Fruit fly (Drosophila melanogaster) whole organism, embryonic: Measurements from ENCODE around the gene cv-c.
A peak's percentile ranks its signal among the peaks of the same experiment; 100 is the strongest.

Source experiments
- BEAF-32 ChIP-seq: fragments of 200-800 bp; sonication (Bioruptor generic); optimal IDR thresholded peaks from 3 replicates; lab custom pipeline; 2017; ENCODE audit warnings: missing biosample characterization, missing genetic modification characterization, mild to moderate bottlenecking, moderate library complexity, missing genetic modification reagents
- CG10366 ChIP-seq: fragments of 200-800 bp; sonication (Bioruptor generic); IDR thresholded peaks from 2 replicates; pipeline ENCODE4 v1.3.6; 2022; ENCODE audit warnings: missing biosample characterization, missing genetic modification characterization
- CG10543 ChIP-seq: fragments of 200-800 bp; sonication (Bioruptor generic); optimal IDR thresholded peaks from 3 replicates; lab custom pipeline; 2017; ENCODE audit warnings: missing biosample characterization, mild to moderate bottlenecking, missing genetic modification characterization, moderate library complexity
- CG10654 ChIP-seq: fragments of 200-800 bp; sonication (Bioruptor generic); optimal IDR thresholded peaks from 2 replicates; lab custom pipeline; 2016; ENCODE audit warnings: missing biosample characterization, missing genetic modification characterization
- CG12155 ChIP-seq: fragments of 200-800 bp; sonication (Bioruptor generic); optimal IDR thresholded peaks from 3 replicates; lab custom pipeline; 2016; ENCODE audit warnings: missing biosample characterization, missing genetic modification characterization
- CG15479 ChIP-seq: fragments of 200-800 bp; sonication (Bioruptor generic); optimal IDR thresholded peaks from 3 replicates; lab custom pipeline; 2019; ENCODE audit warnings: missing biosample characterization, mild to moderate bottlenecking, missing genetic modification characterization, moderate library complexity
- CG15514 ChIP-seq: fragments of 200-800 bp; sonication (Bioruptor generic); optimal IDR thresholded peaks from 3 replicates; lab custom pipeline; 2017; ENCODE audit warnings: missing biosample characterization, missing genetic modification characterization, mild to moderate bottlenecking, moderate library complexity, missing genetic modification reagents
- CG15601 ChIP-seq: fragments of 200-800 bp; sonication (Bioruptor generic); optimal IDR thresholded peaks from 3 replicates; lab custom pipeline; 2019; ENCODE audit warnings: missing biosample characterization, mild to moderate bottlenecking, missing genetic modification characterization, moderate library complexity
- CG1603 ChIP-seq: fragments of 200-800 bp; sonication (Bioruptor generic); optimal IDR thresholded peaks from 2 replicates; lab custom pipeline; 2019; ENCODE audit warnings: missing biosample characterization, mild to moderate bottlenecking, missing genetic modification characterization, moderate library complexity
- CG17568 ChIP-seq: fragments of 200-800 bp; sonication (Bioruptor generic); optimal IDR thresholded peaks from 2 replicates; lab custom pipeline; 2018; ENCODE audit warnings: missing biosample characterization, mild to moderate bottlenecking, missing genetic modification characterization, moderate library complexity
- CG17802 ChIP-seq: fragments of 200-800 bp; sonication (Bioruptor generic); optimal IDR thresholded peaks from 2 replicates; lab custom pipeline; 2018; ENCODE audit warnings: missing biosample characterization, mild to moderate bottlenecking, missing genetic modification characterization, moderate library complexity
- CG1832 ChIP-seq: fragments of 200-800 bp; sonication (Bioruptor generic); optimal IDR thresholded peaks from 2 replicates; lab custom pipeline; 2017; ENCODE audit warnings: missing biosample characterization, mild to moderate bottlenecking, missing genetic modification characterization, inconsistent platforms
- CG18764 ChIP-seq: fragments of 200-800 bp; sonication (Bioruptor generic); optimal IDR thresholded peaks from 3 replicates; lab custom pipeline; 2016; ENCODE audit warnings: missing biosample characterization, missing genetic modification characterization
- CG3065 ChIP-seq: fragments of 200-800 bp; sonication (Bioruptor generic); optimal IDR thresholded peaks from 2 replicates; lab custom pipeline; 2016; ENCODE audit warnings: missing biosample characterization, missing genetic modification characterization
- CG31388 ChIP-seq: fragments of 200-800 bp; sonication (Bioruptor generic); optimal IDR thresholded peaks from 2 replicates; lab custom pipeline; 2016; ENCODE audit warnings: missing biosample characterization, missing genetic modification characterization
- CG34422 ChIP-seq: fragments of 200-800 bp; sonication (Bioruptor generic); IDR thresholded peaks from 3 replicates; pipeline ENCODE4 v1.3.6; 2022; ENCODE audit warnings: missing biosample characterization, missing genetic modification characterization
- CG3726 ChIP-seq: fragments of 200-800 bp; sonication (Bioruptor generic); IDR thresholded peaks from 3 replicates; pipeline ENCODE4, ENCODE4 v1.3.6; 2022; ENCODE audit warnings: missing biosample characterization, missing genetic modification characterization
- CG42726 ChIP-seq: fragments of 200-800 bp; sonication (Bioruptor generic); IDR thresholded peaks from 2 replicates; pipeline ENCODE4 v1.3.6; 2022; ENCODE audit warnings: missing biosample characterization, missing genetic modification characterization; ENCODE audit not compliant: partially characterized antibody
- CG4730 ChIP-seq: fragments of 200-800 bp; sonication (Bioruptor generic); IDR thresholded peaks from 2 replicates; pipeline ENCODE4 v1.3.6; 2022; ENCODE audit warnings: missing biosample characterization, missing genetic modification characterization
- CG5245 ChIP-seq: fragments of 200-800 bp; sonication (Bioruptor generic); optimal IDR thresholded peaks from 3 replicates; lab custom pipeline; 2016; ENCODE audit warnings: missing biosample characterization, missing genetic modification characterization
- CG6689 ChIP-seq: fragments of 200-800 bp; sonication (Bioruptor generic); IDR thresholded peaks from 2 replicates; pipeline ENCODE4 v1.3.6; 2022; ENCODE audit warnings: missing biosample characterization, missing genetic modification characterization
- CG9797 ChIP-seq: fragments of 200-800 bp; sonication (Bioruptor generic); optimal IDR thresholded peaks from 3 replicates; lab custom pipeline; 2018; ENCODE audit warnings: missing biosample characterization, mild to moderate bottlenecking, missing genetic modification characterization
- CTCF ChIP-seq: fragments of 200-800 bp; sonication (Bioruptor generic); optimal IDR thresholded peaks from 2 replicates; lab custom pipeline; 2017; ENCODE audit warnings: missing biosample characterization, mild to moderate bottlenecking, missing genetic modification characterization, moderate library complexity
- Ets97D ChIP-seq: fragments of 200-800 bp; sonication (Bioruptor generic); optimal IDR thresholded peaks from 3 replicates; lab custom pipeline; 2016; ENCODE audit warnings: missing biosample characterization, missing genetic modification characterization
- Fer1 ChIP-seq: fragments of 200-800 bp; sonication (Bioruptor generic); optimal IDR thresholded peaks from 2 replicates; lab custom pipeline; 2017; ENCODE audit warnings: missing biosample characterization, mild to moderate bottlenecking, missing genetic modification characterization
- HmgD ChIP-seq: fragments of 200-800 bp; sonication (Bioruptor generic); optimal IDR thresholded peaks from 3 replicates; lab custom pipeline; 2016; ENCODE audit warnings: missing biosample characterization, missing genetic modification characterization
- HmgZ ChIP-seq: fragments of 200-800 bp; sonication (Bioruptor generic); optimal IDR thresholded peaks from 2 replicates; lab custom pipeline; 2018; ENCODE audit warnings: missing biosample characterization, mild to moderate bottlenecking, missing genetic modification characterization
- Hmx ChIP-seq: fragments of 200-800 bp; sonication (Bioruptor generic); optimal IDR thresholded peaks from 2 replicates; lab custom pipeline; 2016; ENCODE audit warnings: missing biosample characterization, missing genetic modification characterization
- NC2α ChIP-seq: fragments of 200-800 bp; sonication (Bioruptor generic); optimal IDR thresholded peaks from 2 replicates; lab custom pipeline; 2016; ENCODE audit warnings: missing biosample characterization, missing genetic modification characterization
- Nf-YC ChIP-seq: fragments of 200-800 bp; optimal IDR thresholded peaks from 3 replicates; lab custom pipeline; 2019; ENCODE audit warnings: missing biosample characterization, mild to moderate bottlenecking, missing genetic modification characterization, moderate library complexity
- PHDP ChIP-seq: fragments of 200-800 bp; sonication (Bioruptor generic); optimal IDR thresholded peaks from 3 replicates; lab custom pipeline; 2018; ENCODE audit warnings: missing biosample characterization, mild to moderate bottlenecking, missing genetic modification characterization, moderate library complexity
- Rx ChIP-seq: fragments of 200-800 bp; sonication (Bioruptor generic); IDR thresholded peaks from 2 replicates; pipeline ENCODE4 v1.3.6; 2022; ENCODE audit warnings: missing biosample characterization, missing genetic modification characterization
- br ChIP-seq: fragments of >200 bp; optimal IDR thresholded peaks from 2 replicates; lab custom pipeline; 2017
- bsh ChIP-seq, 2 experiments: fragments of 200-800 bp; sonication (Bioruptor generic); optimal IDR thresholded peaks; 2 replicates each; lab custom pipeline; 2017 to 2018; ENCODE audit warnings: mild to moderate bottlenecking in 2 of 2, missing biosample characterization in 2 of 2, missing genetic modification characterization in 2 of 2, moderate library complexity in 1 of 2
- cad ChIP-seq: fragments of >200 bp; optimal IDR thresholded peaks from 2 replicates; lab custom pipeline; 2017; ENCODE audit warnings: missing biosample characterization, missing genetic modification characterization
- caup ChIP-seq: fragments of 200-800 bp; sonication (Bioruptor generic); optimal IDR thresholded peaks from 3 replicates; lab custom pipeline; 2017; ENCODE audit warnings: missing biosample characterization, mild to moderate bottlenecking, missing genetic modification characterization, moderate library complexity; ENCODE audit not compliant: severe bottlenecking
- crc ChIP-seq: fragments of 200-800 bp; sonication (Bioruptor generic); optimal IDR thresholded peaks from 2 replicates; lab custom pipeline; 2016; ENCODE audit warnings: missing biosample characterization, missing genetic modification characterization
- gce ChIP-seq: fragments of 200-800 bp; sonication (Bioruptor generic); IDR thresholded peaks from 3 replicates; pipeline ENCODE4 v1.3.6; 2022; ENCODE audit warnings: missing biosample characterization, missing genetic modification characterization
- ham ChIP-seq: fragments of 200-800 bp; sonication (Bioruptor generic); IDR thresholded peaks from 2 replicates; pipeline ENCODE4 v1.3.6; 2022; ENCODE audit warnings: missing biosample characterization, missing genetic modification characterization
- ind ChIP-seq: fragments of 200-800 bp; sonication (Bioruptor generic); optimal IDR thresholded peaks from 3 replicates; lab custom pipeline; 2016; ENCODE audit warnings: missing biosample characterization, missing genetic modification characterization
- kay ChIP-seq: fragments of 200-800 bp; sonication (Bioruptor generic); optimal IDR thresholded peaks from 2 replicates; lab custom pipeline; 2016; ENCODE audit warnings: missing biosample characterization, missing genetic modification characterization
- klu ChIP-seq: fragments of 200-800 bp; sonication (Bioruptor generic); IDR thresholded peaks from 2 replicates; pipeline ENCODE4 v1.3.6; 2022; ENCODE audit warnings: missing biosample characterization, missing genetic modification characterization
- mld ChIP-seq: fragments of 200-800 bp; sonication (Bioruptor generic); IDR thresholded peaks from 3 replicates; pipeline ENCODE4 v1.3.6; 2022; ENCODE audit warnings: missing biosample characterization, missing genetic modification characterization; ENCODE audit not compliant: partially characterized antibody
- org-1 ChIP-seq: fragments of 200-800 bp; sonication (Bioruptor generic); optimal IDR thresholded peaks from 2 replicates; lab custom pipeline; 2017; ENCODE audit warnings: missing biosample characterization, missing genetic modification characterization
- pan ChIP-seq, 4 experiments: fragments of >200 bp in 3 of 4; fragments of 200-800 bp in 1 of 4; sonication (Bioruptor generic) in 1 of 4; optimal IDR thresholded peaks in 3 of 4; IDR thresholded peaks in 1 of 4; 2 replicates each; pipeline versions ENCODE4 v1.3.6 to Lab custom; 2017 to 2022; ENCODE audit warnings: missing biosample characterization in 2 of 4, missing genetic modification characterization in 2 of 4, mixed read lengths in 1 of 4
- pnt ChIP-seq: fragments of 200-800 bp; sonication (Bioruptor generic); optimal IDR thresholded peaks from 3 replicates; lab custom pipeline; 2016; ENCODE audit warnings: missing biosample characterization, missing genetic modification characterization
- prd ChIP-seq, 3 experiments: fragments of >200 bp in 2 of 3; fragments of 200-800 bp in 1 of 3; sonication (Bioruptor generic) in 1 of 3; optimal IDR thresholded peaks in 2 of 3; IDR thresholded peaks in 1 of 3; 2 replicates in 2 of 3; 3 replicates in 1 of 3; pipeline versions ENCODE4 v1.3.6 to Lab custom; 2017 to 2022; ENCODE audit warnings: missing biosample characterization in 1 of 3, missing genetic modification characterization in 1 of 3
- pzg ChIP-seq: fragments of 200-800 bp; sonication (Bioruptor generic); optimal IDR thresholded peaks from 3 replicates; lab custom pipeline; 2018; ENCODE audit warnings: missing biosample characterization, mild to moderate bottlenecking, missing genetic modification characterization, moderate library complexity
- ranshi ChIP-seq: fragments of 200-800 bp; sonication (Bioruptor generic); IDR thresholded peaks from 2 replicates; pipeline ENCODE4 v1.3.6; 2022; ENCODE audit warnings: missing biosample characterization, missing genetic modification characterization
- so ChIP-seq: fragments of 200-800 bp; sonication (Bioruptor generic); IDR thresholded peaks from 3 replicates; pipeline ENCODE4 v1.3.6; 2022; ENCODE audit warnings: missing biosample characterization, missing genetic modification characterization
- tup ChIP-seq: fragments of 200-800 bp; sonication (Bioruptor generic); optimal IDR thresholded peaks from 2 replicates; lab custom pipeline; 2016; ENCODE audit warnings: missing biosample characterization, mild to moderate bottlenecking, missing genetic modification characterization, moderate library complexity
- wek ChIP-seq: fragments of 200-800 bp; sonication (Bioruptor generic); optimal IDR thresholded peaks from 3 replicates; lab custom pipeline; 2018; ENCODE audit warnings: missing biosample characterization, mild to moderate bottlenecking, missing genetic modification characterization, moderate library complexity

Gene cv-c

dm6 chr3R:14348480-14348879, 133.0 kb downstream of the cv-c start (continued):
- TF ChIP-seq CG18764 (GFP tag; lab: Kevin White, UChicago) (no peak), NC2α (GFP tag; lab: Kevin White, UChicago) (no peak), Fer1 (GFP tag; lab: Kevin White, UChicago) (peak; percentile 44), so (GFP tag; lab: Robert Waterston, UW) (no peak), CG10654 (GFP tag; lab: Kevin White, UChicago) (no peak), pnt (GFP tag; lab: Kevin White, UChicago) (no peak), CG10543 (no peak), crc (no peak), CG4730 (GFP tag; lab: Robert Waterston, UW) (no peak), CG31388 (no peak), prd (optimal IDR thresholded peaks at IDR 0.05; lab: Kevin White, UChicago) (no peak), prd (GFP tag; IDR thresholded peaks at IDR 0.05; lab: Robert Waterston, UW) (no peak), CG15514 (GFP tag; lab: Kevin White, UChicago) (peak; percentile 7), CG17568 (GFP tag; lab: Kevin White, UChicago) (no peak), CG15479 (GFP tag; lab: Kevin White, UChicago) (no peak), BEAF-32 (no peak), PHDP (tag; lab: Kevin White, UChicago) (peak; percentile 12), CG15601 (tag; lab: Kevin White, UChicago) (no peak), CG1832 (GFP tag; lab: Kevin White, UChicago) (no peak), Nf-YC (no peak), Hmx (no peak), CTCF (GFP tag; lab: Kevin White, UChicago) (no peak), CG3065 (GFP tag; lab: Kevin White, UChicago) (no peak), CG17802 (tag; lab: Kevin White, UChicago) (no peak), CG5245 (GFP tag; lab: Kevin White, UChicago) (no peak), bsh (GFP tag; optimal IDR thresholded peaks at IDR 0.05; lab: Kevin White, UChicago) (no peak), org-1 (GFP tag; lab: Kevin White, UChicago) (no peak), ham (no peak), CG1603 (tag; lab: Kevin White, UChicago) (no peak), br (lab: Kevin White, UChicago) (no peak), Rx (GFP tag; lab: Robert Waterston, UW) (no peak), HmgZ (tag; lab: Kevin White, UChicago) (no peak), CG6689 (GFP tag; lab: Robert Waterston, UW) (no peak), CG34422 (GFP tag; lab: Robert Waterston, UW) (no peak), pzg (no peak), ind (GFP tag; lab: Kevin White, UChicago) (no peak), ranshi (GFP tag; lab: Robert Waterston, UW) (no peak), CG10366 (GFP tag; lab: Robert Waterston, UW) (no peak), gce (GFP tag; lab: Robert Waterston, UW) (no peak), CG3726 (GFP tag; lab: Robert Waterston, UW) (no peak), CG9797 (GFP tag; lab: Kevin White, UChicago) (no peak), CG12155 (GFP tag; lab: Kevin White, UChicago) (no peak), pan (optimal IDR thresholded peaks at IDR 0.05; lab: Kevin White, UChicago) (no peak), pan (GFP tag; optimal IDR thresholded peaks at IDR 0.05 in 1 of 2, IDR thresholded peaks at IDR 0.05 in 1 of 2) (no peak), klu (GFP tag; lab: Robert Waterston, UW) (no peak), tup (GFP tag; lab: Kevin White, UChicago) (no peak), cad (no peak), caup (GFP tag; lab: Kevin White, UChicago) (peak; percentile 23), wek (GFP tag; lab: Kevin White, UChicago) (no peak), CG42726 (GFP tag; lab: Robert Waterston, UW) (no peak), kay (GFP tag; lab: Kevin White, UChicago) (no peak), mld (no peak), HmgD (GFP tag; lab: Kevin White, UChicago) (no peak), Ets97D (no peak)
